Worm (Caenorhabditis elegans): ENCODE data around the gene D1086.10.
"Not testable (repeated sequence)": the region's sequence is repeated elsewhere in the genome, so short reads cannot be mapped to it uniquely, and the experiment has no call there.

Gene D1086.10

ce11 chrV:14038328-14039084, 44.0 kb upstream of the D1086.10 start, which contains the start of gene vps-39 (continued):
- peak; percentile 71; the same call in 1 of the 2 replicates for TF ChIP-seq daf-8 (GFP tag; IDR thresholded peaks at IDR 0.05)
- TF ChIP-seq ceh-20 (GFP tag; IDR thresholded peaks at IDR 0.05): peak; percentile 96
- peak; percentile 57 for TF ChIP-seq mes-2 (tag; optimal IDR thresholded peaks at IDR 0.05; ENCODE audit: poor library complexity, severe bottlenecking)
- TF ChIP-seq T26A8.4 (GFP tag; IDR thresholded peaks at IDR 0.05): peak; percentile 96
- 0 out of 4 replicates have a peak, but pooled peaks of 1 of the 2 experiments have one; percentile 32 for TF ChIP-seq madf-5 (GFP tag; IDR thresholded peaks at IDR 0.05)
- TF ChIP-seq lin-15B (tag; optimal IDR thresholded peaks at IDR 0.05): peak; percentile 17

ce11 chrV:14049274-14049673, 33.3 kb upstream of the D1086.10 start, which contains the start of gene F58D12.1:
F58D12.1 (plus strand) TSS chrV:14049574.
- TF ChIP-seq ZK337.2 (GFP tag; IDR thresholded peaks at IDR 0.05); ces-1 (GFP tag; optimal IDR thresholded peaks at IDR 0.05); zag-1 (tag; optimal IDR thresholded peaks at IDR 0.05): not testable (repeated sequence)

ce11 chrV:14055097-14055496, 27.5 kb upstream of the D1086.10 start:
- TF ChIP-seq sdz-12 (GFP tag; optimal IDR thresholded peaks at IDR 0.05): peak; percentile 85
- peak; percentile 35 for TF ChIP-seq nhr-10 (tag; optimal IDR thresholded peaks at IDR 0.05)
- TF ChIP-seq ctbp-1 (GFP tag; IDR thresholded peaks at IDR 0.05): peak; percentile 98
- TF ChIP-seq nhr-41 (GFP tag; IDR thresholded peaks at IDR 0.05): peak; percentile 74; the same call in 1 of the 2 replicates
- peak; percentile 51 for TF ChIP-seq skn-1 (tag; optimal IDR thresholded peaks at IDR 0.05)
- peak; percentile 93 for TF ChIP-seq dve-1 (tag; optimal IDR thresholded peaks at IDR 0.05; ENCODE audit: insufficient read depth)
- peak; percentile 90 for TF ChIP-seq mep-1 (tag; optimal IDR thresholded peaks at IDR 0.05)
- peak; percentile 99 for TF ChIP-seq dmd-9 (GFP tag; IDR thresholded peaks at IDR 0.05)
- peak; percentile 97 for TF ChIP-seq madf-9 (GFP tag; conservative IDR thresholded peaks at IDR 0.05)
- peak; percentile 96 for TF ChIP-seq zfp-3 (GFP tag; conservative IDR thresholded peaks at IDR 0.05)
- TF ChIP-seq vab-7 (GFP tag; IDR thresholded peaks at IDR 0.05): peak; percentile 94
- peak; percentile 91 for TF ChIP-seq F37D6.2 (tag; optimal IDR thresholded peaks at IDR 0.05)
- TF ChIP-seq dpl-1 (GFP tag; optimal IDR thresholded peaks at IDR 0.05): peak; percentile 90
- TF ChIP-seq ceh-20 (GFP tag; IDR thresholded peaks at IDR 0.05): peak; percentile 98
- TF ChIP-seq spr-1 (tag; optimal IDR thresholded peaks at IDR 0.05): peak; percentile 84
- peak; percentile 95 for TF ChIP-seq hlh-11 (tag; optimal IDR thresholded peaks at IDR 0.05)
- peak; percentile 65 for TF ChIP-seq nhr-76 (tag; optimal IDR thresholded peaks at IDR 0.05)
- TF ChIP-seq F44E2.7 (GFP tag; IDR thresholded peaks at IDR 0.05): peak; percentile 86
- TF ChIP-seq daf-8 (GFP tag; IDR thresholded peaks at IDR 0.05): 0 out of 2 replicates have a peak, but pooled peaks have one; percentile 28
- TF ChIP-seq nhr-6 (tag; optimal IDR thresholded peaks at IDR 0.05): peak; percentile 87
- TF ChIP-seq mxl-2 (GFP tag; conservative IDR thresholded peaks at IDR 0.05): peak; percentile 88
- peak; percentile 90 for TF ChIP-seq nhr-48 (tag; optimal IDR thresholded peaks at IDR 0.05)
- TF ChIP-seq unc-62 (GFP tag; optimal IDR thresholded peaks at IDR 0.05 in 1 of 2): peak in 1 of 2 experiments; percentile 99
- not testable (repeated sequence) for TF ChIP-seq unc-62, pha-4 (tag; optimal IDR thresholded peaks at IDR 0.05)
- TF ChIP-seq saeg-2 (GFP tag; IDR thresholded peaks at IDR 0.05): peak; percentile 95
- TF ChIP-seq cey-2 (tag; optimal IDR thresholded peaks at IDR 0.05; ENCODE audit: borderline replicate concordance, insufficient read depth): peak; percentile 1
- TF ChIP-seq nhr-11 (tag; optimal IDR thresholded peaks at IDR 0.05): peak; percentile 61
- TF ChIP-seq pha-4 (GFP tag; IDR thresholded peaks at IDR 0.05): peak; percentile 96
- 0 out of 2 replicates have a peak, but pooled peaks have one; percentile 41 for TF ChIP-seq snpc-1.2 (GFP tag; IDR thresholded peaks at IDR 0.05)
- peak; percentile 57 for TF ChIP-seq spr-3 (GFP tag; optimal IDR thresholded peaks at IDR 0.05)
- peak; percentile 98 for TF ChIP-seq hlh-30 (tag; optimal IDR thresholded peaks at IDR 0.05; ENCODE audit: insufficient read depth)
- TF ChIP-seq nhr-42 (GFP tag; IDR thresholded peaks at IDR 0.05): peak; percentile 97
- TF ChIP-seq mxl-3 (GFP tag; optimal IDR thresholded peaks at IDR 0.05): peak; percentile 85
- peak; percentile 28 to 38 for TF ChIP-seq daf-16 (GFP tag; optimal IDR thresholded peaks at IDR 0.05)
- TF ChIP-seq daf-16 (tag; optimal IDR thresholded peaks at IDR 0.05): peak; percentile 43
- peak; percentile 96 for TF ChIP-seq ceh-44 (GFP tag; IDR thresholded peaks at IDR 0.05)
- TF ChIP-seq lir-3 (tag; optimal IDR thresholded peaks at IDR 0.05): peak; percentile 26

Measured in whole organism, L4 larva.